Worm (Caenorhabditis elegans) whole organism, dauer: Measurements from ENCODE around the gene str-262.

ENCODE experiments used
- unc-62 ChIP-seq: sonication (generic microtip); optimal IDR thresholded peaks from 2 replicates; lab custom pipeline; 2017; ENCODE audit warnings: missing biosample characterization, missing genetic modification reagents, missing genetic modification characterization

Gene str-262

DNA sequence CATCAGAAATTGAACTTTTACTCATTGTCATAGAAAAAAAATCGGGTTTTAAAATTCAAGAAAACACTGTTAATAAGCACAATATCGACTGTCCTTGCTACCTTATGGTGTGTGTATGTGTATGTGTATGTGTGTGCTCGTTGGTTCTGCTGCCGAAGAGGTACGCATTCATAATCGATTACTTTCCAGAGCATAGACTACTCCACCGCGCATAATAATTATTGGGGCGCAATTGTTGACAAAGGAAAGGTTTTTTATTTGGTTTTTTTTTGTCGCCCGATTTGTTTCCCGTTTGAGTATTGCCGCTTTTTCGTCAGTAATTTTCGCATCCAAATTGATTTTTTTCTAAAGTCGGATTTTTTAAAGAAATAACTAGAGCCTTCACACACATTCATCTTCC lies 8.7 kb upstream of the str-262 start, which contains the start of gene C05E4.15:
TSS of gene C05E4.15 (minus strand) at position 101 of the 400 bp plus-strand sequence.
- no peak for TF ChIP-seq unc-62 (GFP tag; lab: Kevin White, UChicago)

DNA sequence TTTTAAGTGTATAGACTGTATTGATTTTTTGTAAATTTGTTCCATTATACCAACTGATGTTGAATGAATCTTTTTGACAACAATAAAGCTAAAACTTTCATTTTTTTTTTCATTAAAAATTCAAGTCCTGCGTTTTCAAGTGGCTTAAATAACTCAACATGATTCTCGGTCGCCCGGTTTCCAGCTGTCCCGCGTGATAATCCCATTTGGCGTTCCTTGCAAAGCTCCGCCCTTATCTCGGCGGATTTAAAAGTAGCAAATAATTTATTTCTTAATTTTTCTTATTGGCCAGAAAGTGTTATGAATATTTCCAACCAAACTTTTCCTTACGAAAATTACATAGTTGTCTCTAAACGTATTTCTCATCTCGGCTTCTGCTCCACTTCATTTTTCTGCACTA lies 3.6 kb upstream of the str-262 start, which contains the start of gene str-20:
TSS of gene str-20 (plus strand) at position 301 of the 400 bp plus-strand sequence.
- no peak for TF ChIP-seq unc-62 (GFP tag; lab: Kevin White, UChicago)

DNA sequence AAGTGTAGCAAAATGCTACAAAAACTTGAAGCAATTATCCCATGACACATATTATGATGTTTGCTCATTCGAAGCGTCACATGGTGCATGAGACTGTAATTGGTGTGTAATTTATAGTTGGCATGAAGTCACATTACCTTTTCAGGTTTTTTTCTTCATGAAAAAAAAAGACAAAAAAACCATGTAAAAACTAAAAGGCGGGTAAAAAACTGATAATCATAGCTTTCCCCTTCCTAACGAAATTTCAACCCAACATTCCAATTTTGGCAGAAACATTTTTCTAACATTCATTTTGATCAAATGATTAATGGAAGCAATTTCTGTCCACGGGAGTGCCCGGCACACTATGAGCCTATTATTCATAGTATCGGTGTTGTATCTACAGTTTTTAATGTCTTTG lies 4.5 kb downstream of the str-262 start, which contains the start of gene sri-4:
TSS of gene sri-4 (plus strand) at position 301 of the 400 bp plus-strand sequence.
- TF ChIP-seq unc-62 (GFP tag; lab: Kevin White, UChicago), result no peak

DNA sequence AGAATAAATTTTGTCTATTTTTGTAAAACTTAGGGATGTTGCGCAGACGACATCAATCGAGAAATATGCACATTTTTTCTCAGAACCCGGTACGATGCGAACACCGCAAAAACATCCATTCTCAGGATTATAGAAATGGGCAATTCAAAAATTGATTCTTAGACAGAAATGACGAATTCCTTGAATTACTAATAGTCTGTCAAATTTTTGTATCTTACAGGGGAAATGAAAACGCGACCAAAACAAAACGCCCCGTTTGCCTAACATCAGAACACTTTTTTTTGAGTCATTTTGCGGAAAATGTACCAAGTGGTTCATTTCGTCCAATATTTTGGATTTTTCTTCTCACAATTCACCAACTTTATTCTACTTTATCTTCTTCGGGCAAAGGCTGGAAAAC lies 9.2 kb downstream of the str-262 start, which contains the start of gene str-134:
TSS of gene str-134 (plus strand) at position 301 of the 400 bp plus-strand sequence.
- TF ChIP-seq unc-62 (GFP tag; lab: Kevin White, UChicago), result no peak

DNA sequence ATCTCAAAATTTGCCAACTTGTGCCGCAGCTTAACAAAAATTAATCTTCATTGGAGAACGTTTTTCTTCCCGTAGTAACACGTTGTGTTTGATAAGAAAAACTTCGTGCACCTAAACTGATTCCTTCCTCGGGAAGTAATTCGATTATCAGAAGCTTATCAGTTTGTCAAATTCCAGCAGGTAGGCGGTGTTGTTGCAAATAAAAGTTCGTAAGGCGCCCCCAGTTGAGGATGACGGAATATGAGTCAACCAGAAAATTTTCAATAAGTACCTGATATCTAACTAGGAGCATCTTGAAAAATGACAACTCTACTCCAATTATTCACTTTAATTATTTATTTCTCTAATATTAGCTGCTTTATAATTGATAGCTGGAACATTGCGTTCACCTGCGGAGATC lies 10.8 kb downstream of the str-262 start, which contains the start of gene C05E4.7:
TSS of gene C05E4.7 (plus strand) at position 301 of the 400 bp plus-strand sequence.
- TF ChIP-seq unc-62 (GFP tag; lab: Kevin White, UChicago), result no peak

DNA sequence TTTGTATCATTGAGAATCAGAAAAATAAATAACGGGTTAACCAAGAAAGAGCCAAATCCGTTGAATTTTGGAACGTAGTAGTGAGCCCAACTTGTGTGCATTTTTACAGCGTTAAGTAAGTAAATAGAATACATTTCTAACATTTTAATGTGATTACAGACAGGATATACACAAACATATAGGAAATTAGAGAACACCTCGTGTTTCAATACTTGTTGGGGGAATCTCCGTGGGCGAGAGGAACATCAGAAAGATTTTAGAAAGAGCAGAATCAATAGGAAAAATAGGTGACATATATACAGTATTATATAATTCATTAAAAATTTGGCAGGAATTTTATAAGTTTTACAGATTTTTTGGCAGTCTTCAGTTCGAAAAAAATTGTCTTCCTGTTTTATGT lies 13.8 kb downstream of the str-262 start, which contains the start of gene srj-24:
TSS of gene srj-24 (minus strand) at position 101 of the 400 bp plus-strand sequence.
- TF ChIP-seq unc-62 (GFP tag; lab: Kevin White, UChicago), result no peak

DNA sequence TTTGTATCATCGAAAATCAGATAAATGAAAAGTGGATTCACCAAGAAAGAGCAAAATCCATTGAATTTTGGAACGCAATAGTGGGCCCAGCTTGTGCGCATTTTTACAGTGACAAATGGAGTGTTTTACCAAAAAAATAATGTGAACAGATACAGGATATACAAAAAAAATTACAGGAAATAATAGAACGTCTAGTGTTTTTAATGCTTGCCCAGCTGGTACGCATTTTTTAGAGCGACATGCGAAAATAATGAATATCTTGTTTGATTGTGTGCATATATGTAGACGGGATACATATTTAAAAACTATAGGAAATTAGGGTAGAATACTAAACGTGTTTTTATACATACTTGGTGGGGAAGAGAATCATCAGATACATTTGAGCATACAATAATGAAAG lies 16.4 kb downstream of the str-262 start, which contains the start of gene srj-25:
TSS of gene srj-25 (minus strand) at position 101 of the 400 bp plus-strand sequence.
- no peak for TF ChIP-seq unc-62 (GFP tag; lab: Kevin White, UChicago)

DNA sequence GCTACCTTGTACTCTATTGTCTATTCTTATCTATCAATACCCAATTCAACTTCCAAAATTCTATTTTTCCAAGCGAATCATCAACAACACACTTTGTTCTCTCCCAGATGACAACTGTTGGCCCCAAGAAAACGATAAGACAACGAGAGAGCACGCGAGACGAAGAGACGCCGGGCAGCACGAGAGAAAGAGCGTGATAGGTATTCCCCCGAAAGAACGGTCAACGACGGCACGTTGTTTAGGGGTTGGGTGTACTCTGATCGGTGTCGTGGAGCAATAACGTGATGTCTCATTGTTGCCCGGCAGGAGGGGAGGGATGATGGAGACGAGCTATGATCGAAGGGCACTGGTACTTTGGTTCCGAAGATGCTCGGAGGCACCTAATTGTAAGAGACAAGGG lies 21.2 kb downstream of the str-262 start:
- TF ChIP-seq unc-62 (GFP tag; lab: Kevin White, UChicago), result no peak

DNA sequence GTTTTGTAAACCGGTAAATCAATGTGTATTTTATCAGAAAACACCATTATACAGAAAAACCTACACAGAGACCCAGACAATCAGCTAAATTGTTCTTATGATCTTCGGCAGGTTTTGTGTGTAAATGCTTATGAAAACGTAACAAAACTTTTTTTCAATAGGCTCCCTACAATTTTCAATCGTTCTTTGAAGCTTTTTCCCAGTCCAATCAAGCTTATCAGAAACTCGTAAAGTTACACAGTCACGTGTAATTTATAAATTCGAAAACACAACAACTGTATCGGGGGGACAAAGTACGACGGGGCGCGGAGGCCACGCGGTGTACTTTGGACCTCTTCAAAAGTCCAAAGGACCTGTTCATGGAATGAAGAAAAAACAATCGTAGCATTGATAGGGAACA lies 22.4 kb downstream of the str-262 start:
- no peak for TF ChIP-seq unc-62 (GFP tag; lab: Kevin White, UChicago)

DNA sequence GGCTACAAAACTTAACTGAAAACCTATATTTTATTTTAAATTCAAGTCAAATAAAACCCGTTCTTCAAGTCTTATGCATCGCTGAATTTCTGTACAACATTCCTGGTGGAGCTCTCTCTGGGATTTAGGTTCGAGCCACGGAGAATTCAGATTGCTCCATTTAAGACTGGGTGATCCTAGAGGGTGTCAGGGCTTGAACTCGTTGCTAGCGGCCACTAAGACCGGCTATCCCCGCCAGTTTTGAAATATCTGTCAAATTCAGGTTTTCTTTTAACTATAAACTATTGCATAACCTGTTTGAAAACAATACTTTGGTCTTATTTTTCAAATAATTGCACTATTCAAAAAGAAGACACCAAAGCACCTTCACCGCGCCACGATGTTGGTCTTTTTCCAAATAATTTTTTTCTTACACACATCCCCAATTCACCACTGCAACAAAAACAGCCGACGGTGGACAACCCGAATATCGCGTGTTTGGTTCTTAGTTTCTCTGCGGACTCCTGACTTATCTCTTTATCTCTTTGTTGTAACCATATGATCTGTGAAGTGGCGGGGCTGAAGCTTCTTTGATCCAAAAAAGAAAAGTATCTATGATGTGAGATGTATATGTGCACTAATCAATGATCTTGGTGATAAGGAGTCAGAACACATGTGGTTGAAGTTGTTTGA lies 23.6 kb downstream of the str-262 start:
- no peak for TF ChIP-seq unc-62 (GFP tag; lab: Kevin White, UChicago)

DNA sequence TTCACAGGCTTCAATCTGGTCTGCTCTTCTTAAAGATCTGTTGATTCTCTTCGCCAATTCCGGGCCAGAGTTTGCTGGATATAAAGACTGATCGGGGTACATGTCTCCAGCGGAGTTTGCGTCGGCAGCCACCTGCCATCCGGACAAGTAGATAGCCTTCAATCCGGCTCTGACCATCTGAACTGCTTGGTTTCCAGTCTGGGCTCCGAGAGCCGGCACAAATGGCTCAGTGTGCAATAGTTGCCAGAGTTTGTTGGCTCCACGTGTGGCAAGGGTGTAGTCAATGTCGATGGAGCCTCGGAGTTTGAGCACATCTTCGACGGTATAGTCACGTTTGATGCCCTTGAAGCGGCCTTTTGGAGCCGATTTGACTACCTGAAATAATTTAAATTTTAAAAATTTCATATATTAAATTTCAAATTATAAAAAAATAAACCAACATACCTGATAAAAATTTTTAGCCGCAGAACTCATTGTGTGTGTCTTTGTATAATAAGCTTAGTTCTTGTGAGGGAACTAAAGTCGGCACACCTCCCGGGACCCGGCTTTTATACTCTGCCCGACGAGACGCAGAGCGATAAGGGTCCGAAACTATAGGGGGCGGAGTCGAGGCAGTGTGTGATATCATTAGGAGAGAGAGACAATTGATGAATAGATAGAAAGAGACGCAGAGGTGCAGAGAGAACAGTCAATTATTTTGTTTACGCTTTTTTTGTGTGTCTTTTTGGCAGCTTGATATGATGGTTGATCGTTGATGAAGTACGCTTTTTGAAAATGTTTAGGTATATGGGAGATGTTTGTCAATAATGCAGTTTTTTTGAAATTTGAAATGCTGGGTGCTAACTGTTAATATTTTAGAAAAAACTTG lies 24.9 kb downstream of the str-262 start, which contains the start of the genes icl-1 and srh-2:
TSS of gene icl-1 (minus strand) at position 521 of the 868 bp plus-strand sequence.
TSS of gene srh-2 (plus strand) at position 818 of the 868 bp plus-strand sequence.
- no peak for TF ChIP-seq unc-62 (GFP tag; lab: Kevin White, UChicago)

DNA sequence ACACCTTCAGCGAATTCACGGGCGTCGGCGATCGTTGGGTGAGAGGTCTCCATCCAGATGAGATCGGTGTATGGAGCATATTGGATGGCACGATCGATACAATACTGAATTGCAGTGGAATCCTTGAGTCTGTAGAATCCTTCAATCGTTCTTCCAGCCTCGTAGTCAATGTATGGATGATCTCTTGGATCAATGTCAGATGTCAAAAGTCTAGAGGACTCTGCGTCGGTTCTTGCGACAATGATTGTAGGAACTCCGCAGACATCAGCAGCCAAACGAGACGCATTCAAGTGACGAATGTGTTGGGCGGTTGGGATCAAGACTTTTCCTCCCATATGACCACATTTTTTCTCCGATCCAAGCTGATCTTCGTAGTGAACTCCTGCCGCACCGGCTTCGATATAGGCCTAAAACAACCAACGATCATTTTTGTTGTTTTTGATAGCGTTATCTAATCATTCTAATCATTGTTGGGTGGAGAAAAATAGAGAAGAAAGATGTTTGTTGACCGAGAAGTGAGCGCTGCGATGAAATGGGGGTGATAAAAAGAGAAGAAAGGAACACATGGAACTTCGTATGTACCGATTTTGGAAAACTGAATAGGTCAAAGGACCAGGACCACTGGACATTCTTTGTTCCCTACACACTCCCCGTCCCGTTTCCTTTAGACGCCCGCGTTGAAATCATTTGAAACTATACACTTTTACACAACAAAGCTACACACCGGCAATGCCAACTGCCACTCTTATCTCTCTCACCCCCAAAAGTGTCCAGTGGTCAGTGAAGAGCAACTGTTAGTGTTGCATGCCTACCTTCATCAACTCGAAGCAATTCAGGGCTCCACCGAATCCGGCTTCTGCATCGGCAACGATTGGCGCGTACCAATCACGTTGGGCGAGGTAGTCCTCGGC lies 25.8 kb downstream of the str-262 start:
- no peak for TF ChIP-seq unc-62 (GFP tag; lab: Kevin White, UChicago)

DNA sequence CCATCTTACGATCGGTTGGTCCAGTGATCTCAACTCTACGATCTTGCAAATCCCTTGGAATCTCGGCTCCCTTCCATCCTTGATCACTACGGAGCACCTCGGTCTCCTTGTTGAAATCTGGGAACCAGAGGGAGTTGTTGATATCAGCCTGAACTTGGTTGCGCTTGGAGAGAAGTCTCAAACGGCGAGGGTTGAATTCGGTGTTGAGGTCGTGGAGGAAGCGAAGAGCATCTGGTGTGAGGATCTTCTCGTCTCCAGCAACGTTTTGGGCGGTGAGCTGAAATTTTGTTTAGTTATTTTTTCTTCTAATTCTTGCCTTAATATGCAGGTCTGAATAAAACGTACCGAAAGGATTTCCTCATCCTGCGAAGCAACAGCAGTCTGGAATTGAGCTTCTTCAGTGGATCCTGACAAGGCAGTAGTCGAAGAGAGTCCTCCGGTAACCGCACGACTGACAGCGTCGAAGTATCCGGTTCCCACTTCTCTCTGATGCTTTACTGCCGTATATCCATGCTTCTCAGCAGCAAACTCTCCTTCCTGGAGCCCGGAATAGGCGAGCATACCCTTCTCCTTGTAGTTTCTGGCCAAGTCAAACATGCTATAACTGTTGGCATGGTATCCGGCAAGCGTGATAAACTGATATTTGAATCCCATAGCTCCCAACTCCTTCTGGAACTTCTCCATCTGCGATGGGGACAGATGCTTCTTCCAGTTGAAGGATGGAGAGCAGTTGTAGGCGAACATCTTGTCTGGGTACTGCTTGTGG lies 26.6 kb downstream of the str-262 start:
- TF ChIP-seq unc-62 (GFP tag; lab: Kevin White, UChicago), result no peak
